Worm (Caenorhabditis elegans): Measurements from ENCODE around the gene ZK1307.9.
A peak's percentile ranks its signal among the peaks of the same experiment; 100 is the strongest.

Gene ZK1307.9

ce11 chrII:9644438-9644837, 4.9 kb upstream of the ZK1307.9 start, which contains the start of gene fzr-1:
Gene fzr-1, minus strand, starts transcription at chrII:9644466.
- TF ChIP-seq daf-16 (GFP tag; optimal IDR thresholded peaks at IDR 0.05) (no peak), daf-16 (tag; optimal IDR thresholded peaks at IDR 0.05) (peak; percentile 16), T26A8.4 (GFP tag; IDR thresholded peaks at IDR 0.05) (no peak), nhr-28 (tag; optimal IDR thresholded peaks at IDR 0.05) (peak; percentile 50)

ce11 chrII:9644940-9645634, 4.2 kb upstream of the ZK1307.9 start:
- TF ChIP-seq unc-62 (GFP tag; optimal IDR thresholded peaks at IDR 0.05 in 1 of 2) (peak in 1 of 2 experiments; percentile 70), unc-62 (tag; optimal IDR thresholded peaks at IDR 0.05) (no peak), egl-27 (tag; optimal IDR thresholded peaks at IDR 0.05) (no peak), F37D6.2 (tag; optimal IDR thresholded peaks at IDR 0.05) (no peak), daf-16 (GFP tag; optimal IDR thresholded peaks at IDR 0.05) (no peak), daf-16 (tag; optimal IDR thresholded peaks at IDR 0.05) (peak; percentile 8), nhr-42 (GFP tag; IDR thresholded peaks at IDR 0.05) (no peak), sdz-12 (GFP tag; optimal IDR thresholded peaks at IDR 0.05) (no peak), Y5F2A.4 (GFP tag; optimal IDR thresholded peaks at IDR 0.05) (no peak), egl-43 (GFP tag; IDR thresholded peaks at IDR 0.05) (no peak), dve-1 (tag; optimal IDR thresholded peaks at IDR 0.05; ENCODE audit: insufficient read depth) (peak; percentile 51), mdt-29 (GFP tag; IDR thresholded peaks at IDR 0.05) (no peak), tra-1 (GFP tag; IDR thresholded peaks at IDR 0.05) (no peak), lin-38 (GFP tag; IDR thresholded peaks at IDR 0.05) (no peak), T20F7.1 (GFP tag; optimal IDR thresholded peaks at IDR 0.05) (no peak), madf-5 (GFP tag; IDR thresholded peaks at IDR 0.05) (no peak), lin-1 (GFP tag; IDR thresholded peaks at IDR 0.05) (no peak), nhr-76 (tag; optimal IDR thresholded peaks at IDR 0.05) (no peak), lim-7 (GFP tag; IDR thresholded peaks at IDR 0.05) (no peak), pqm-1 (tag; optimal IDR thresholded peaks at IDR 0.05) (peak; percentile 85), saeg-2 (GFP tag; IDR thresholded peaks at IDR 0.05) (no peak), hif-1 (tag; optimal IDR thresholded peaks at IDR 0.05) (no peak), T26A8.4 (GFP tag; IDR thresholded peaks at IDR 0.05) (no peak), spr-3 (GFP tag; optimal IDR thresholded peaks at IDR 0.05) (no peak), Y48G9A.11 (GFP tag; IDR thresholded peaks at IDR 0.05) (no peak), nhr-48 (tag; optimal IDR thresholded peaks at IDR 0.05) (no peak), hlh-11 (tag; optimal IDR thresholded peaks at IDR 0.05) (peak; percentile 32), ceh-62 (tag; optimal IDR thresholded peaks at IDR 0.05) (no peak), nhr-28 (tag; optimal IDR thresholded peaks at IDR 0.05) (peak; percentile 77), mep-1 (tag; optimal IDR thresholded peaks at IDR 0.05) (no peak), mes-2 (tag; optimal IDR thresholded peaks at IDR 0.05; ENCODE audit: poor library complexity, severe bottlenecking) (no peak), zfp-3 (GFP tag; conservative IDR thresholded peaks at IDR 0.05) (no peak), mxl-3 (GFP tag; optimal IDR thresholded peaks at IDR 0.05) (peak; percentile 6), daf-8 (GFP tag; IDR thresholded peaks at IDR 0.05) (no peak), nhr-237 (tag; optimal IDR thresholded peaks at IDR 0.05) (no peak), F49E8.2 (tag; optimal IDR thresholded peaks at IDR 0.05; ENCODE audit: borderline replicate concordance) (no peak), ceh-32 (tag; optimal IDR thresholded peaks at IDR 0.05; ENCODE audit: poor library complexity) (no peak), F26F4.8 (GFP tag; conservative IDR thresholded peaks at IDR 0.05) (no peak), R02D3.7 (tag; optimal IDR thresholded peaks at IDR 0.05) (no peak), Y75B8A.6 (GFP tag; IDR thresholded peaks at IDR 0.05) (no peak), php-3 (GFP tag; IDR thresholded peaks at IDR 0.05) (no peak), dmd-6 (GFP tag; IDR thresholded peaks at IDR 0.05) (peak; percentile 52), rbr-2 (tag; optimal IDR thresholded peaks at IDR 0.05) (no peak), daf-12 (tag; optimal IDR thresholded peaks at IDR 0.05) (no peak), tag-97 (GFP tag; IDR thresholded peaks at IDR 0.05) (no peak), aly-2 (tag; optimal IDR thresholded peaks at IDR 0.05) (no peak), aha-1 (tag) (peak; percentile 50)
